Fruit fly (Drosophila melanogaster): ENCODE measurements around the gene CG15742.
A peak's percentile ranks its signal among the peaks of the same experiment; 100 is the strongest.

Gene CG15742

dm6 chrX:13278468-13278982 lies 20.2 kb upstream of the CG15742 start:
- TF ChIP-seq lola (GFP tag; optimal IDR thresholded peaks at IDR 0.05) (no peak), CrebA (GFP tag; optimal IDR thresholded peaks at IDR 0.05; ENCODE audit: borderline replicate concordance) (no peak), rgr (GFP tag; optimal IDR thresholded peaks at IDR 0.05) (no peak), Dif (GFP tag; optimal IDR thresholded peaks at IDR 0.05; ENCODE audit: partially characterized antibody) (peak; percentile 86), Hr83 (GFP tag; optimal IDR thresholded peaks at IDR 0.05; ENCODE audit: poor library complexity, severe bottlenecking) (peak; percentile 8), dsf (GFP tag; optimal IDR thresholded peaks at IDR 0.05; ENCODE audit: borderline replicate concordance) (no peak), jim (GFP tag; optimal IDR thresholded peaks at IDR 0.05) (peak; percentile 69), Hnf4 (GFP tag; optimal IDR thresholded peaks at IDR 0.05) (no peak), dl (GFP tag; optimal IDR thresholded peaks at IDR 0.05; ENCODE audit: insufficient read depth in 1 of 2, partially characterized antibody in 2 of 2) (peak; percentile 81 to 83), Jra (GFP tag; optimal IDR thresholded peaks at IDR 0.05) (no peak), psq (GFP tag; optimal IDR thresholded peaks at IDR 0.05) (peak; percentile 47), ey (GFP tag; optimal IDR thresholded peaks at IDR 0.05) (no peak), Rel (GFP tag; optimal IDR thresholded peaks at IDR 0.05) (no peak), Rel (tag; optimal IDR thresholded peaks at IDR 0.05) (peak; percentile 31), h (GFP tag; optimal IDR thresholded peaks at IDR 0.05) (peak; percentile 16)

DNA sequence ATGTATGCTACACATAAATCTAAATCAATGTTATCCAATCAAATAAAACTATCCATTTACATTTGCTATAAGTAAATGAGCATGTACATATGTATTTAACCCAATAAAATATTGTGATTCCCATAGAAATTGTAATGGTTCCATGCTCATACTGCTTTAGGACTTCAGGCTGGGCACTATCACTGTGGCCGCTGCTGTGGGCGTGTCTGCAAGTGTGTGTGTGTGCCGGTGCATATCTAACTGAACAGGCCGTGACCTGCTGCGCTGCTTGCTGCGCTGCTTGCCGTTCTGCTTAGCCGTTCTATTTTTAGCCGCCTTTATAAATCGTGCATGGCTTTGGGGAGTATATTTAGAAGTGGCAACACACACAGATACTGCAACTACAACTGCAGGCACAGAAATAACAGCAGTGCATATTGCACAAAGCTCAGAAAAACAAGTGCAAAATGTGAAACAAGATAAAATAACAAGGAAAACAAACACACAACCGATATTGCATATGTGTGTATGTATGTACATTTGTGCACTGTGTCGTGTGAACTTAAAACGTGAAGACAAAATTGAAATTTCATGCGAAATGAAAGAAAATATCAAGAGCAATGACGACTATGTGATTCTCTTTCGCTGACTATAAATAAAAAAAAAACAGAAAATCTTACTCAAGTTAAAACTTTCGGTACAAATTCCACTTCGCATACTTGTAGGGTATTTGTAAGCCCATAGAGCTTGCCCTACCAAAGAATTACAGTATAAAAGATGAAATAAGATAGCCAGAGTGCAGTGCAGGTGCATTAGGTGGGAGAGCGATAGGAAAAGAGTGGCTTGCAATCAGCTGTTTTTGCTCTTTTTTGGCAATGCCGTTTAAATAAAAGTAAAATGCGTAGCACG lies 19.5 kb upstream of the CG15742 start:
- TF ChIP-seq Jra (GFP tag; optimal IDR thresholded peaks at IDR 0.05) (no peak), rgr (GFP tag; optimal IDR thresholded peaks at IDR 0.05) (peak; percentile 63), jim (GFP tag; optimal IDR thresholded peaks at IDR 0.05) (no peak), HLH106 (tag; optimal IDR thresholded peaks at IDR 0.05) (peak; percentile 21), Hr78 (GFP tag; optimal IDR thresholded peaks at IDR 0.05) (no peak), OdsH (GFP tag; optimal IDR thresholded peaks at IDR 0.05) (peak; percentile 1), brk (GFP tag; optimal IDR thresholded peaks at IDR 0.05) (no peak), Myc (optimal IDR thresholded peaks at IDR 0.05) (no peak), tai (GFP tag; optimal IDR thresholded peaks at IDR 0.05) (peak; percentile 17), ey (GFP tag; optimal IDR thresholded peaks at IDR 0.05) (peak; percentile 46), usp (GFP tag; optimal IDR thresholded peaks at IDR 0.05) (no peak), foxo (GFP tag; optimal IDR thresholded peaks at IDR 0.05) (peak in 1 of 2 experiments; percentile 66), lola (GFP tag; optimal IDR thresholded peaks at IDR 0.05) (no peak), GATAd (GFP tag; optimal IDR thresholded peaks at IDR 0.05) (no peak), Vsx2 (GFP tag; optimal IDR thresholded peaks at IDR 0.05; ENCODE audit: partially characterized antibody) (no peak), psq (GFP tag; optimal IDR thresholded peaks at IDR 0.05) (peak; percentile 71), CrebA (GFP tag; optimal IDR thresholded peaks at IDR 0.05; ENCODE audit: borderline replicate concordance) (no peak), Hr83 (GFP tag; optimal IDR thresholded peaks at IDR 0.05; ENCODE audit: poor library complexity, severe bottlenecking) (no peak), sv (GFP tag; optimal IDR thresholded peaks at IDR 0.05) (no peak), Sp1 (GFP tag; optimal IDR thresholded peaks at IDR 0.05) (peak; percentile 33), Abd-B (GFP tag; optimal IDR thresholded peaks at IDR 0.05) (no peak), Rel (GFP tag; optimal IDR thresholded peaks at IDR 0.05) (no peak), Rel (tag; optimal IDR thresholded peaks at IDR 0.05) (no peak), fru (GFP tag; optimal IDR thresholded peaks at IDR 0.05) (peak; percentile 53), Dfd (GFP tag; optimal IDR thresholded peaks at IDR 0.05) (no peak), woc (GFP tag; optimal IDR thresholded peaks at IDR 0.05) (peak; percentile 77), dsf (GFP tag; optimal IDR thresholded peaks at IDR 0.05; ENCODE audit: borderline replicate concordance) (no peak), CG9705 (GFP tag; optimal IDR thresholded peaks at IDR 0.05) (no peak), pan (optimal IDR thresholded peaks at IDR 0.05) (no peak), Hnf4 (GFP tag; optimal IDR thresholded peaks at IDR 0.05) (peak; percentile 38), Dif (GFP tag; optimal IDR thresholded peaks at IDR 0.05; ENCODE audit: partially characterized antibody) (no peak), h (GFP tag; optimal IDR thresholded peaks at IDR 0.05) (peak; percentile 69), sage (GFP tag; optimal IDR thresholded peaks at IDR 0.05) (no peak), Mio (GFP tag; optimal IDR thresholded peaks at IDR 0.05) (no peak), br (GFP tag; optimal IDR thresholded peaks at IDR 0.05) (peak; percentile 41), N (GFP tag; optimal IDR thresholded peaks at IDR 0.05) (no peak), dl (GFP tag; optimal IDR thresholded peaks at IDR 0.05; ENCODE audit: insufficient read depth in 1 of 2, partially characterized antibody in 2 of 2) (no peak), dmrt93B (GFP tag; optimal IDR thresholded peaks at IDR 0.05) (peak; percentile 51), CG32264 (GFP tag; optimal IDR thresholded peaks at IDR 0.05) (peak; percentile 31)
